Fruit fly (Drosophila melanogaster) whole organism, embryonic: ENCODE data around the gene rols.

Experiments
- CG10431 ChIP-seq: fragments of 200-800 bp; sonication (Bioruptor generic); optimal IDR thresholded peaks from 3 replicates; lab custom pipeline; 2018; ENCODE audit warnings: missing biosample characterization, mild to moderate bottlenecking, missing genetic modification characterization
- CG10565 ChIP-seq: fragments of 200-800 bp; sonication (Bioruptor generic); optimal IDR thresholded peaks from 3 replicates; lab custom pipeline; 2016; ENCODE audit warnings: missing biosample characterization, mild to moderate bottlenecking, missing genetic modification characterization
- CG12071 ChIP-seq: fragments of 200-800 bp; sonication (Bioruptor generic); optimal IDR thresholded peaks from 3 replicates; lab custom pipeline; 2018; ENCODE audit warnings: missing biosample characterization, mild to moderate bottlenecking, missing genetic modification characterization
- CG12104 ChIP-seq: fragments of 200-800 bp; sonication (Bioruptor generic); optimal IDR thresholded peaks from 3 replicates; lab custom pipeline; 2016; ENCODE audit warnings: missing biosample characterization, missing genetic modification characterization
- CG1233 ChIP-seq: fragments of 200-800 bp; sonication (Bioruptor generic); optimal IDR thresholded peaks from 4 replicates; lab custom pipeline; 2018; ENCODE audit warnings: missing biosample characterization, mild to moderate bottlenecking, missing genetic modification characterization
- CG14441 ChIP-seq: fragments of 200-800 bp; sonication (Bioruptor generic); IDR thresholded peaks from 2 replicates; pipeline ENCODE4 v1.3.6; 2022; ENCODE audit warnings: missing biosample characterization, missing genetic modification characterization
- CG14710 ChIP-seq: fragments of 200-800 bp; sonication (Bioruptor generic); optimal IDR thresholded peaks from 3 replicates; lab custom pipeline; 2019; ENCODE audit warnings: missing biosample characterization, mild to moderate bottlenecking, missing genetic modification characterization, moderate library complexity
- CG1602 ChIP-seq: fragments of 200-800 bp; sonication (Bioruptor generic); optimal IDR thresholded peaks from 3 replicates; lab custom pipeline; 2016; ENCODE audit warnings: missing biosample characterization, missing genetic modification characterization
- CG1647 ChIP-seq: fragments of 200-800 bp; sonication (Bioruptor generic); optimal IDR thresholded peaks from 3 replicates; lab custom pipeline; 2016; ENCODE audit warnings: missing biosample characterization, missing genetic modification characterization
- CG16779 ChIP-seq: fragments of 200-800 bp; sonication (Bioruptor generic); IDR thresholded peaks from 2 replicates; pipeline ENCODE4 v1.3.6; 2022; ENCODE audit warnings: missing biosample characterization, missing genetic modification characterization
- CG16863 ChIP-seq: fragments of 200-800 bp; sonication (Bioruptor generic); optimal IDR thresholded peaks from 3 replicates; lab custom pipeline; 2016; ENCODE audit warnings: missing biosample characterization, missing genetic modification characterization
- CG17385 ChIP-seq: fragments of 200-800 bp; sonication (Bioruptor generic); optimal IDR thresholded peaks from 3 replicates; lab custom pipeline; 2018; ENCODE audit warnings: missing biosample characterization, mild to moderate bottlenecking, missing genetic modification characterization
- CG17802 ChIP-seq: fragments of 200-800 bp; sonication (Bioruptor generic); optimal IDR thresholded peaks from 2 replicates; lab custom pipeline; 2018; ENCODE audit warnings: missing biosample characterization, mild to moderate bottlenecking, missing genetic modification characterization, moderate library complexity
- CG17912 ChIP-seq: fragments of 200-800 bp; sonication (Bioruptor generic); optimal IDR thresholded peaks from 2 replicates; lab custom pipeline; 2018; ENCODE audit warnings: missing biosample characterization, mild to moderate bottlenecking, missing genetic modification characterization
- CG18011 ChIP-seq: fragments of 200-800 bp; sonication (Bioruptor generic); optimal IDR thresholded peaks from 2 replicates; lab custom pipeline; 2017; ENCODE audit warnings: missing biosample characterization, missing genetic modification characterization, mild to moderate bottlenecking, moderate library complexity, missing genotype
- CG1832 ChIP-seq: fragments of 200-800 bp; sonication (Bioruptor generic); optimal IDR thresholded peaks from 2 replicates; lab custom pipeline; 2017; ENCODE audit warnings: missing biosample characterization, mild to moderate bottlenecking, missing genetic modification characterization, inconsistent platforms
- CG2116 ChIP-seq: fragments of 200-800 bp; sonication (Bioruptor generic); optimal IDR thresholded peaks from 3 replicates; lab custom pipeline; 2018; ENCODE audit warnings: missing biosample characterization, mild to moderate bottlenecking, missing genetic modification characterization
- CG2712 ChIP-seq: fragments of 200-800 bp; optimal IDR thresholded peaks from 3 replicates; lab custom pipeline; 2019; ENCODE audit warnings: missing biosample characterization, mild to moderate bottlenecking, missing genetic modification characterization, moderate library complexity
- CG3065 ChIP-seq: fragments of 200-800 bp; sonication (Bioruptor generic); optimal IDR thresholded peaks from 2 replicates; lab custom pipeline; 2016; ENCODE audit warnings: missing biosample characterization, missing genetic modification characterization
- CG34224 ChIP-seq: fragments of 200-800 bp; sonication (Bioruptor generic); IDR thresholded peaks from 3 replicates; pipeline ENCODE4 v1.3.6; 2022; ENCODE audit warnings: missing biosample characterization, missing genetic modification characterization; ENCODE audit not compliant: partially characterized antibody
- CG6765 ChIP-seq: fragments of 200-800 bp; sonication (Bioruptor generic); optimal IDR thresholded peaks from 3 replicates; lab custom pipeline; 2017; ENCODE audit warnings: missing biosample characterization, mild to moderate bottlenecking, missing genetic modification characterization
- CG8924 ChIP-seq: fragments of 200-800 bp; optimal IDR thresholded peaks from 3 replicates; lab custom pipeline; 2019; ENCODE audit warnings: missing biosample characterization, mild to moderate bottlenecking, missing genetic modification characterization, moderate library complexity
- CG9932 ChIP-seq: fragments of 200-800 bp; sonication (Bioruptor generic); IDR thresholded peaks from 2 replicates; pipeline ENCODE4 v1.3.6; 2022; ENCODE audit warnings: missing biosample characterization, missing genetic modification characterization
- CrebB ChIP-seq: fragments of 200-800 bp; sonication (Bioruptor generic); optimal IDR thresholded peaks from 3 replicates; lab custom pipeline; 2018; ENCODE audit warnings: missing biosample characterization, mild to moderate bottlenecking, missing genetic modification characterization
- Drgx ChIP-seq: fragments of 200-800 bp; sonication (Bioruptor generic); IDR thresholded peaks from 2 replicates; pipeline ENCODE4 v1.3.6; 2022; ENCODE audit warnings: missing biosample characterization, missing genetic modification characterization
- GATAe ChIP-seq: fragments of 200-800 bp; sonication (Bioruptor generic); conservative IDR thresholded peaks from 2 replicates; pipeline ENCODE4 v1.3.6; 2022; ENCODE audit warnings: missing biosample characterization, missing genetic modification characterization
- Gug ChIP-seq: fragments of 200-800 bp; sonication (Bioruptor generic); IDR thresholded peaks from 4 replicates; pipeline ENCODE4 v1.3.6; 2022; ENCODE audit warnings: missing biosample characterization, missing genetic modification characterization
- H2.0 ChIP-seq: fragments of 200-800 bp; sonication (Bioruptor generic); IDR thresholded peaks from 2 replicates; pipeline ENCODE4 v1.3.6; 2022; ENCODE audit warnings: missing biosample characterization, missing genetic modification characterization
- HLH54F ChIP-seq: fragments of 200-800 bp; sonication (Bioruptor generic); optimal IDR thresholded peaks from 3 replicates; lab custom pipeline; 2016; ENCODE audit warnings: missing biosample characterization, missing genetic modification characterization
- Hr51 ChIP-seq, 2 experiments: fragments of 200-800 bp; sonication (Bioruptor generic); optimal IDR thresholded peaks; 2 replicates in 1 of 2; 3 replicates in 1 of 2; lab custom pipeline; 2016 to 2018; ENCODE audit warnings: missing biosample characterization in 2 of 2, missing genetic modification characterization in 2 of 2, mild to moderate bottlenecking in 1 of 2, moderate library complexity in 1 of 2
- MESR4 ChIP-seq: fragments of 200-800 bp; sonication (Bioruptor generic); optimal IDR thresholded peaks from 2 replicates; lab custom pipeline; 2018; ENCODE audit warnings: missing biosample characterization, mild to moderate bottlenecking, missing genetic modification characterization, moderate library complexity
- MTF-1 ChIP-seq: fragments of 200-800 bp; sonication (Bioruptor generic); optimal IDR thresholded peaks from 2 replicates; lab custom pipeline; 2018; ENCODE audit warnings: missing biosample characterization, mild to moderate bottlenecking, missing genetic modification characterization, borderline replicate concordance
- NFAT ChIP-seq: fragments of 200-800 bp; sonication (Bioruptor generic); IDR thresholded peaks from 2 replicates; pipeline ENCODE4 v1.3.6; 2022; ENCODE audit warnings: missing biosample characterization, missing genetic modification characterization
- Nf-YC ChIP-seq: fragments of 200-800 bp; optimal IDR thresholded peaks from 3 replicates; lab custom pipeline; 2019; ENCODE audit warnings: missing biosample characterization, mild to moderate bottlenecking, missing genetic modification characterization, moderate library complexity
- Opbp ChIP-seq: fragments of 200-800 bp; sonication (Bioruptor generic); IDR thresholded peaks from 3 replicates; pipeline ENCODE4 v1.3.6; 2022; ENCODE audit warnings: missing biosample characterization, missing genetic modification characterization; ENCODE audit not compliant: partially characterized antibody
- Side ChIP-seq: fragments of 200-800 bp; sonication (Bioruptor generic); optimal IDR thresholded peaks from 2 replicates; lab custom pipeline; 2016; ENCODE audit warnings: missing biosample characterization, missing genetic modification characterization
- Sox102F ChIP-seq: fragments of 200-800 bp; sonication (Bioruptor generic); optimal IDR thresholded peaks from 2 replicates; lab custom pipeline; 2018; ENCODE audit warnings: missing biosample characterization, mild to moderate bottlenecking, missing genetic modification characterization, moderate library complexity
- Xrp1 ChIP-seq: fragments of 200-800 bp; sonication (Bioruptor generic); IDR thresholded peaks from 2 replicates; pipeline ENCODE4 v1.3.6; 2022; ENCODE audit warnings: missing biosample characterization, missing genetic modification characterization
- bcd ChIP-seq: fragments of 200-800 bp; sonication (Bioruptor generic); optimal IDR thresholded peaks from 2 replicates; lab custom pipeline; 2017; ENCODE audit warnings: missing biosample characterization, mild to moderate bottlenecking, missing genetic modification characterization
- dan ChIP-seq: fragments of 200-800 bp; sonication (Bioruptor generic); IDR thresholded peaks from 2 replicates; pipeline ENCODE4 v1.3.6; 2022; ENCODE audit warnings: missing biosample characterization, missing genetic modification characterization
- gem ChIP-seq: fragments of 200-800 bp; sonication (Bioruptor generic); optimal IDR thresholded peaks from 2 replicates; lab custom pipeline; 2019; ENCODE audit warnings: missing biosample characterization, mild to moderate bottlenecking, missing genetic modification characterization, moderate library complexity
- lab ChIP-seq: fragments of 200-800 bp; sonication (Bioruptor generic); optimal IDR thresholded peaks from 3 replicates; lab custom pipeline; 2017; ENCODE audit warnings: missing biosample characterization, missing genetic modification characterization, mild to moderate bottlenecking, moderate library complexity, missing genetic modification reagents
- luna ChIP-seq: fragments of 200-800 bp; sonication (Bioruptor generic); optimal IDR thresholded peaks from 2 replicates; lab custom pipeline; 2016; ENCODE audit warnings: missing biosample characterization, missing genetic modification characterization
- mirr ChIP-seq: fragments of 200-800 bp; sonication (Bioruptor generic); optimal IDR thresholded peaks from 3 replicates; lab custom pipeline; 2018; ENCODE audit warnings: missing biosample characterization, mild to moderate bottlenecking, missing genetic modification characterization
- oc ChIP-seq: fragments of 200-800 bp; sonication (Bioruptor generic); optimal IDR thresholded peaks from 2 replicates; lab custom pipeline; 2018; ENCODE audit warnings: missing biosample characterization, mild to moderate bottlenecking, missing genetic modification characterization, moderate library complexity
- odd ChIP-seq: fragments of 200-800 bp; sonication (Bioruptor generic); optimal IDR thresholded peaks from 2 replicates; lab custom pipeline; 2017; ENCODE audit warnings: missing biosample characterization, mild to moderate bottlenecking, missing genetic modification characterization
- pnt ChIP-seq: fragments of 200-800 bp; sonication (Bioruptor generic); optimal IDR thresholded peaks from 3 replicates; lab custom pipeline; 2016; ENCODE audit warnings: missing biosample characterization, missing genetic modification characterization
- ro ChIP-seq: fragments of 200-800 bp; sonication (Bioruptor generic); IDR thresholded peaks from 2 replicates; pipeline ENCODE4 v1.3.6; 2022; ENCODE audit warnings: missing biosample characterization, missing genetic modification characterization
- shn ChIP-seq: fragments of 200-800 bp; sonication (Bioruptor generic); optimal IDR thresholded peaks from 3 replicates; lab custom pipeline; 2016; ENCODE audit warnings: missing biosample characterization, missing genetic modification characterization
- sim ChIP-seq: fragments of 200-800 bp; sonication (Bioruptor generic); IDR thresholded peaks from 2 replicates; pipeline ENCODE4 v1.3.6; 2022; ENCODE audit warnings: missing biosample characterization, missing genetic modification characterization
- tin ChIP-seq: fragments of 200-800 bp; sonication (Bioruptor generic); optimal IDR thresholded peaks from 3 replicates; lab custom pipeline; 2016; ENCODE audit warnings: missing biosample characterization, missing genetic modification characterization

rols gene

DNA sequence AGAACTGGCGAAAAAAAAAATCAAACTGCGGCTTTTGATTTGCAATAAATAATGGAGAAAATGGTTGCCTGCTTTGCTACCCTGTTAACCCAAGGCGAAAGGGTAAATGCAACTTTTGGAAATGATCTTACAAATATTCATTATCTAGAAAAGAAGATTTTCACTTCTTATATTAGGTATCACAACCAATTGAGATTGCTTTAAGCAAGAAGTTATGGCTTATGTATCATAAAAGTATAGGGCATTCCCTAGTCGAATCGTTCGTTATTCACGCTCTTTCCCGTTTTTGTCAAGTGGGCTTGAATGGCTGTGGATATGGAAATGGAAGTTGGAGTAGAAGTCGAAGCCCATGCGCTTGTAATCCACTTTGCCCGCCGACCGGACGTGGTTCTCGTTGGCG lies 34.1 kb downstream of the rols start (continued):
- TF ChIP-seq CG18011 (no peak), CG16863 (GFP tag; lab: Kevin White, UChicago) (no peak), MTF-1 (GFP tag; lab: Kevin White, UChicago) (no peak), Sox102F (peak; percentile 25), lab (peak; percentile 36), tin (GFP tag; lab: Kevin White, UChicago) (peak; percentile 15), dan (no peak), CG9932 (GFP tag; lab: Robert Waterston, UW) (no peak), NFAT (GFP tag; lab: Robert Waterston, UW) (no peak), Nf-YC (tag; lab: Kevin White, UChicago) (no peak), gem (peak; percentile 10), ro (GFP tag; lab: Robert Waterston, UW) (no peak), pnt (GFP tag; lab: Kevin White, UChicago) (no peak), Gug (GFP tag; lab: Robert Waterston, UW) (no peak), CG10565 (no peak), Side (GFP tag; lab: Kevin White, UChicago) (no peak), Hr51 (GFP tag; optimal IDR thresholded peaks at IDR 0.05; lab: Kevin White, UChicago) (peak in 1 of 2 experiments; percentile 3), CG16779 (GFP tag; lab: Robert Waterston, UW) (no peak), sim (GFP tag; lab: Robert Waterston, UW) (no peak), CG1233 (GFP tag; lab: Kevin White, UChicago) (no peak), CG17385 (GFP tag; lab: Kevin White, UChicago) (no peak), bcd (GFP tag; lab: Kevin White, UChicago) (no peak), CG3065 (GFP tag; lab: Kevin White, UChicago) (no peak), MESR4 (no peak), CG12104 (GFP tag; lab: Kevin White, UChicago) (no peak), H2.0 (no peak), Opbp (GFP tag; lab: Robert Waterston, UW) (no peak), CG17802 (tag; lab: Kevin White, UChicago) (no peak), CG8924 (tag; lab: Kevin White, UChicago) (no peak), CG10431 (no peak), luna (GFP tag; lab: Kevin White, UChicago) (no peak), CG2712 (tag; lab: Kevin White, UChicago) (peak; percentile 32), CG2116 (no peak), GATAe (GFP tag; lab: Robert Waterston, UW) (no peak), CG6765 (GFP tag; lab: Kevin White, UChicago) (no peak), Drgx (GFP tag; lab: Robert Waterston, UW) (peak; percentile 56), Xrp1 (GFP tag; lab: Robert Waterston, UW) (peak; percentile 22; the same call in 1 of the 2 replicates), CG1832 (GFP tag; lab: Kevin White, UChicago) (no peak), shn (GFP tag; lab: Kevin White, UChicago) (no peak), CG1602 (GFP tag; lab: Kevin White, UChicago) (no peak), mirr (GFP tag; lab: Kevin White, UChicago) (no peak), CG1647 (no peak), oc (tag; lab: Kevin White, UChicago) (no peak), CG34224 (GFP tag; lab: Robert Waterston, UW) (no peak), CG17912 (no peak), odd (GFP tag; lab: Kevin White, UChicago) (no peak), HLH54F (GFP tag; lab: Kevin White, UChicago) (no peak), CG12071 (GFP tag; lab: Kevin White, UChicago) (no peak), CG14441 (GFP tag; lab: Robert Waterston, UW) (no peak), CrebB (no peak), CG14710 (tag; lab: Kevin White, UChicago) (peak; percentile 6)
